Worm (Caenorhabditis elegans): Measurements from ENCODE around the gene manf-1.
"Not testable (repeated sequence)": the region's sequence is repeated elsewhere in the genome, so short reads cannot be mapped to it uniquely, and the experiment has no call there.

ce11 chrIV:2894630-2895029 lies 33.6 kb downstream of the manf-1 start, which contains the start of gene Y54G2A.19:
- TF ChIP-seq cog-1 (tag; optimal IDR thresholded peaks at IDR 0.05); med-1 (GFP tag; optimal IDR thresholded peaks at IDR 0.05; ENCODE audit: insufficient read depth); T22C8.4 (GFP tag; IDR thresholded peaks at IDR 0.05); flt-1 (GFP tag; IDR thresholded peaks at IDR 0.05): not testable (repeated sequence)

Data from whole organism, midembryonic.